Fruit fly (Drosophila melanogaster) whole organism, embryonic: Measurements from ENCODE around the gene Or92a.
A peak's percentile ranks its signal among the peaks of the same experiment; 100 is the strongest.

Source experiments
- C15 ChIP-seq: fragments of 200-800 bp; sonication (Bioruptor generic); IDR thresholded peaks from 3 replicates; pipeline ENCODE4 v1.3.6; 2022; ENCODE audit warnings: missing biosample characterization, missing genetic modification characterization
- CG10267 ChIP-seq: fragments of 200-800 bp; sonication (Bioruptor generic); optimal IDR thresholded peaks from 2 replicates; lab custom pipeline; 2018; ENCODE audit warnings: missing biosample characterization, mild to moderate bottlenecking, missing genetic modification characterization, moderate library complexity
- CG10543 ChIP-seq: fragments of 200-800 bp; sonication (Bioruptor generic); optimal IDR thresholded peaks from 3 replicates; lab custom pipeline; 2017; ENCODE audit warnings: missing biosample characterization, mild to moderate bottlenecking, missing genetic modification characterization, moderate library complexity
- CG10654 ChIP-seq: fragments of 200-800 bp; sonication (Bioruptor generic); optimal IDR thresholded peaks from 2 replicates; lab custom pipeline; 2016; ENCODE audit warnings: missing biosample characterization, missing genetic modification characterization
- CG11398 ChIP-seq: fragments of 200-800 bp; sonication (Bioruptor generic); optimal IDR thresholded peaks from 2 replicates; lab custom pipeline; 2016; ENCODE audit warnings: missing biosample characterization, missing genetic modification characterization
- CG11560 ChIP-seq: fragments of 200-800 bp; sonication (Bioruptor generic); IDR thresholded peaks from 3 replicates; pipeline ENCODE4 v1.3.6; 2022; ENCODE audit warnings: missing biosample characterization, missing genetic modification characterization
- CG12659 ChIP-seq: fragments of 200-800 bp; sonication (Bioruptor generic); optimal IDR thresholded peaks from 3 replicates; lab custom pipeline; 2017; ENCODE audit warnings: mild to moderate bottlenecking, missing biosample characterization, missing genetic modification reagents, missing genetic modification characterization
- CG12744 ChIP-seq: fragments of 200-800 bp; sonication (Bioruptor generic); optimal IDR thresholded peaks from 2 replicates; lab custom pipeline; 2016; ENCODE audit warnings: missing biosample characterization, missing genetic modification characterization
- CG13296 ChIP-seq: fragments of 200-800 bp; sonication (Bioruptor generic); optimal IDR thresholded peaks from 3 replicates; lab custom pipeline; 2018; ENCODE audit warnings: missing biosample characterization, mild to moderate bottlenecking, missing genetic modification characterization
- CG14014 ChIP-seq: fragments of 200-800 bp; sonication (Bioruptor generic); IDR thresholded peaks from 2 replicates; pipeline ENCODE4 v1.3.6; 2022; ENCODE audit warnings: missing biosample characterization, missing genetic modification characterization
- CG14667 ChIP-seq: fragments of 200-800 bp; sonication (Bioruptor generic); IDR thresholded peaks from 2 replicates; pipeline ENCODE4 v1.3.6; 2022; ENCODE audit warnings: missing biosample characterization, missing genetic modification characterization
- CG15011 ChIP-seq: fragments of 200-800 bp; sonication (Bioruptor generic); optimal IDR thresholded peaks from 3 replicates; lab custom pipeline; 2018; ENCODE audit warnings: missing biosample characterization, mild to moderate bottlenecking, missing genetic modification characterization
- CG15601 ChIP-seq: fragments of 200-800 bp; sonication (Bioruptor generic); optimal IDR thresholded peaks from 3 replicates; lab custom pipeline; 2019; ENCODE audit warnings: missing biosample characterization, mild to moderate bottlenecking, missing genetic modification characterization, moderate library complexity
- CG15696 ChIP-seq: fragments of 200-800 bp; sonication (Bioruptor generic); optimal IDR thresholded peaks from 2 replicates; lab custom pipeline; 2019; ENCODE audit warnings: missing biosample characterization, mild to moderate bottlenecking, missing genetic modification characterization, moderate library complexity
- CG1647 ChIP-seq: fragments of 200-800 bp; sonication (Bioruptor generic); optimal IDR thresholded peaks from 3 replicates; lab custom pipeline; 2016; ENCODE audit warnings: missing biosample characterization, missing genetic modification characterization
- CG16779 ChIP-seq: fragments of 200-800 bp; sonication (Bioruptor generic); IDR thresholded peaks from 2 replicates; pipeline ENCODE4 v1.3.6; 2022; ENCODE audit warnings: missing biosample characterization, missing genetic modification characterization
- CG30020 ChIP-seq: fragments of 200-800 bp; optimal IDR thresholded peaks from 2 replicates; lab custom pipeline; 2019; ENCODE audit warnings: missing biosample characterization, mild to moderate bottlenecking, missing genetic modification characterization, moderate library complexity
- CG3726 ChIP-seq: fragments of 200-800 bp; sonication (Bioruptor generic); IDR thresholded peaks from 3 replicates; pipeline ENCODE4, ENCODE4 v1.3.6; 2022; ENCODE audit warnings: missing biosample characterization, missing genetic modification characterization
- CG7963 ChIP-seq: fragments of 200-800 bp; sonication (Bioruptor generic); IDR thresholded peaks from 3 replicates; pipeline ENCODE4 v1.3.6; 2022; ENCODE audit warnings: missing biosample characterization, missing genetic modification characterization; ENCODE audit not compliant: partially characterized antibody
- CG8089 ChIP-seq: fragments of 200-800 bp; sonication (Bioruptor generic); optimal IDR thresholded peaks from 3 replicates; lab custom pipeline; 2016; ENCODE audit warnings: missing biosample characterization, missing genetic modification characterization
- D ChIP-seq, 2 experiments: fragments of 200-800 bp in 1 of 2; fragments of >200 bp in 1 of 2; sonication (Bioruptor generic) in 1 of 2; optimal IDR thresholded peaks; 2 replicates in 1 of 2; 3 replicates in 1 of 2; lab custom pipeline; 2017; ENCODE audit warnings: mild to moderate bottlenecking in 1 of 2, missing biosample characterization in 1 of 2, missing genetic modification characterization in 1 of 2, missing genetic modification reagents in 1 of 2
- Dfd ChIP-seq, 2 experiments: fragments of >200 bp; optimal IDR thresholded peaks; 2 replicates each; lab custom pipeline; 2017; ENCODE audit warnings: missing biosample characterization in 2 of 2, missing genetic modification characterization in 2 of 2
- Doc2 ChIP-seq: fragments of 200-800 bp; sonication (Bioruptor generic); IDR thresholded peaks from 2 replicates; pipeline ENCODE4 v1.3.6; 2022; ENCODE audit warnings: missing biosample characterization, missing genetic modification characterization
- Elba2 ChIP-seq: fragments of 200-800 bp; sonication (Bioruptor generic); optimal IDR thresholded peaks from 3 replicates; lab custom pipeline; 2016; ENCODE audit warnings: missing biosample characterization, missing genetic modification characterization
- Hey ChIP-seq: fragments of 200-800 bp; sonication (Bioruptor generic); optimal IDR thresholded peaks from 3 replicates; lab custom pipeline; 2018; ENCODE audit warnings: missing biosample characterization, mild to moderate bottlenecking, missing genetic modification characterization
- Hr51 ChIP-seq, 2 experiments: fragments of 200-800 bp; sonication (Bioruptor generic); optimal IDR thresholded peaks; 2 replicates in 1 of 2; 3 replicates in 1 of 2; lab custom pipeline; 2016 to 2018; ENCODE audit warnings: missing biosample characterization in 2 of 2, missing genetic modification characterization in 2 of 2, mild to moderate bottlenecking in 1 of 2, moderate library complexity in 1 of 2
- Oaz ChIP-seq: fragments of 200-800 bp; sonication (Bioruptor generic); IDR thresholded peaks from 2 replicates; pipeline ENCODE4 v1.3.6; 2022; ENCODE audit warnings: missing biosample characterization, missing genetic modification characterization
- Sry-β ChIP-seq: fragments of 200-800 bp; sonication (Bioruptor generic); optimal IDR thresholded peaks from 2 replicates; lab custom pipeline; 2018; ENCODE audit warnings: missing biosample characterization, mild to moderate bottlenecking, missing genetic modification characterization, moderate library complexity
- Stat92E ChIP-seq, 3 experiments: fragments of >200 bp in 2 of 3; fragments of 200-800 bp in 1 of 3; sonication (Bioruptor generic) in 1 of 3; optimal IDR thresholded peaks; 2 replicates each; lab custom pipeline; 2017 to 2019; ENCODE audit warnings: missing biosample characterization in 3 of 3, missing genetic modification characterization in 3 of 3, mild to moderate bottlenecking in 1 of 3, moderate library complexity in 1 of 3
- Usf ChIP-seq: fragments of 200-800 bp; sonication (Bioruptor generic); optimal IDR thresholded peaks from 2 replicates; lab custom pipeline; 2017; ENCODE audit warnings: missing genotype, missing biosample characterization, missing genetic modification characterization
- YL-1 ChIP-seq: fragments of 200-800 bp; sonication (Bioruptor generic); optimal IDR thresholded peaks from 3 replicates; lab custom pipeline; 2017; ENCODE audit warnings: missing biosample characterization, mild to moderate bottlenecking, missing genetic modification characterization
- chinmo ChIP-seq: fragments of 200-800 bp; sonication (Bioruptor generic); IDR thresholded peaks from 4 replicates; pipeline ENCODE4 v1.3.6; 2022; ENCODE audit warnings: missing biosample characterization, missing genetic modification characterization; ENCODE audit not compliant: partially characterized antibody
- corto ChIP-seq: fragments of 200-800 bp; sonication (Bioruptor generic); optimal IDR thresholded peaks from 2 replicates; lab custom pipeline; 2016; ENCODE audit warnings: missing biosample characterization, mild to moderate bottlenecking, missing genetic modification characterization, moderate library complexity
- crc ChIP-seq: fragments of 200-800 bp; sonication (Bioruptor generic); optimal IDR thresholded peaks from 2 replicates; lab custom pipeline; 2016; ENCODE audit warnings: missing biosample characterization, missing genetic modification characterization
- croc ChIP-seq: fragments of 200-800 bp; sonication (Bioruptor generic); conservative IDR thresholded peaks from 3 replicates; pipeline ENCODE4 v1.3.6; 2022; ENCODE audit warnings: missing biosample characterization, missing genetic modification characterization
- fd102C ChIP-seq: fragments of 200-800 bp; sonication (Bioruptor generic); optimal IDR thresholded peaks from 2 replicates; lab custom pipeline; 2018; ENCODE audit warnings: missing biosample characterization, mild to moderate bottlenecking, missing genetic modification characterization, moderate library complexity
- fd96Cb ChIP-seq: fragments of 200-800 bp; sonication (Bioruptor generic); optimal IDR thresholded peaks from 2 replicates; lab custom pipeline; 2018; ENCODE audit warnings: missing biosample characterization, mild to moderate bottlenecking, missing genetic modification characterization, moderate library complexity
- fu2 ChIP-seq: fragments of 200-800 bp; sonication (Bioruptor generic); optimal IDR thresholded peaks from 2 replicates; lab custom pipeline; 2016; ENCODE audit warnings: missing biosample characterization, missing genetic modification characterization
- lola ChIP-seq, 3 experiments: fragments of >200 bp in 2 of 3; fragments of 200-800 bp in 1 of 3; sonication (Bioruptor generic) in 1 of 3; optimal IDR thresholded peaks; 2 replicates each; lab custom pipeline; 2017 to 2019; ENCODE audit warnings: missing biosample characterization in 3 of 3, missing genetic modification characterization in 3 of 3, mild to moderate bottlenecking in 1 of 3, moderate library complexity in 1 of 3
- nmo ChIP-seq: fragments of 200-800 bp; sonication (Bioruptor generic); optimal IDR thresholded peaks from 2 replicates; lab custom pipeline; 2018; ENCODE audit warnings: missing biosample characterization, mild to moderate bottlenecking, missing genetic modification characterization, moderate library complexity
- pb ChIP-seq: fragments of 200-800 bp; sonication (Bioruptor generic); optimal IDR thresholded peaks from 3 replicates; lab custom pipeline; 2016; ENCODE audit warnings: missing biosample characterization, missing genetic modification characterization
- pita ChIP-seq: fragments of 200-800 bp; sonication (Bioruptor generic); optimal IDR thresholded peaks from 2 replicates; lab custom pipeline; 2017; ENCODE audit warnings: missing biosample characterization, mild to moderate bottlenecking, missing genetic modification characterization
- repo ChIP-seq: fragments of 200-800 bp; sonication (Bioruptor generic); optimal IDR thresholded peaks from 2 replicates; lab custom pipeline; 2016; ENCODE audit warnings: missing biosample characterization, missing genetic modification characterization
- salm ChIP-seq: fragments of 200-800 bp; sonication (Bioruptor generic); optimal IDR thresholded peaks from 2 replicates; lab custom pipeline; 2018; ENCODE audit warnings: missing biosample characterization, mild to moderate bottlenecking, missing genetic modification characterization
- tna ChIP-seq: fragments of 200-800 bp; sonication (Bioruptor generic); IDR thresholded peaks from 2 replicates; pipeline ENCODE4 v1.3.6; 2022; ENCODE audit warnings: missing biosample characterization, missing genetic modification characterization; ENCODE audit not compliant: partially characterized antibody
- toy ChIP-seq: fragments of 200-800 bp; sonication (Bioruptor generic); IDR thresholded peaks from 2 replicates; pipeline ENCODE4 v1.3.6; 2022; ENCODE audit warnings: missing biosample characterization, missing genetic modification characterization
- zen ChIP-seq: fragments of 200-800 bp; sonication (Bioruptor generic); optimal IDR thresholded peaks from 3 replicates; lab custom pipeline; 2018; ENCODE audit warnings: missing biosample characterization, mild to moderate bottlenecking, missing genetic modification characterization, moderate library complexity

Or92a gene

DNA sequence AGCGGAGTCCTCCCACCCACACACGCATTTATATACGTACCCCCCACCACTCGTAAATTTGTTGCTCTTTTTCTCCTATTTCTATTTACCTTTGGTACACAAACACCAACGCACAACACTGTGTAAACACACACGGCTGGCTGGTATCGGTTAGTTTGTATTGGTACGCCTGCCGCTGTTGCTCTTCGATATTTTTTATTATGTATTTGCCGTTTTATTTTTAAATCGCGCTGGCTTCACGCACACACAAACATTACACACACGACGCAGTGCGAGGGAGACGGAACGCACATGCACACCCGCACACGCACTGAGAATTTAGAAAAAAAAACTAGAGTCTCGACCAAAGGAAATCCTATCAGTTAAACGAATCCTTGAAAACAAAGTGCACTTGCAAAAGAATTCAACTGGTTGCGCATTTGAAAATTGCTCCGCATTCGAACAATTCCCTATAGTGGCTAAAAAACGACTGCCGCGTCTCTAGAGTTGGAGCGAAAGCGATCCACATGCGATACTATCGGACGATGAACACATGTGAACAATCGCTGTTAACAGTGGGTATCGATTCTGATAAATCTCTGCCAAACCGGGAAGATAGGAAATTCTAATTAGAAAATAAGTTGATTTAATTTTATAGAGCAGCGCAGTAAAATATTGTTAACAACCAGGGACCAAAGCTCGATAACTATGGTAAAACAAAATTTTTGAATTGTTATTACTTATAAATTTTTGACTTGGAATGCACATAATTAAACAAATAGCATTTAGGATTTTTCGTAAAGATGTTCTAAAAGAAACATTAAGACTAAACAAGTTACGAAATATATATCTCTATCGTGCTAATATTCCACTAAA lies 46.3 kb downstream of the Or92a start (continued):
- TF ChIP-seq nmo (GFP tag; lab: Kevin White, UChicago): peak; percentile 15
- TF ChIP-seq tna (GFP tag; lab: Robert Waterston, UW): peak; percentile 94
- TF ChIP-seq CG11398 (GFP tag; lab: Kevin White, UChicago): peak; percentile 57
- no peak for TF ChIP-seq Doc2 (GFP tag; lab: Robert Waterston, UW)
- TF ChIP-seq chinmo: peak; percentile 98
- peak; percentile 89 for TF ChIP-seq CG15601
- TF ChIP-seq CG15011 (GFP tag; lab: Kevin White, UChicago): peak; percentile 81
- peak; percentile 65 for TF ChIP-seq CG12744 (GFP tag; lab: Kevin White, UChicago)
- TF ChIP-seq CG1647 (GFP tag; lab: Kevin White, UChicago): peak; percentile 23
- peak in 1 of 3 experiments; percentile 47 for TF ChIP-seq lola (GFP tag; optimal IDR thresholded peaks at IDR 0.05; lab: Kevin White, UChicago)
- TF ChIP-seq CG10654 (GFP tag; lab: Kevin White, UChicago): peak; percentile 30
- peak; percentile 17 for TF ChIP-seq fu2 (GFP tag; lab: Kevin White, UChicago)
- TF ChIP-seq croc (GFP tag; lab: Robert Waterston, UW): no peak
- peak; percentile 49 for TF ChIP-seq zen (tag; lab: Kevin White, UChicago)
- peak; percentile 96 for TF ChIP-seq CG7963 (GFP tag; lab: Robert Waterston, UW)
- TF ChIP-seq CG11560 (tag; lab: Robert Waterston, UW): no peak
- peak; percentile 86 for TF ChIP-seq CG13296 (GFP tag; lab: Kevin White, UChicago)
- no peak for TF ChIP-seq D (optimal IDR thresholded peaks at IDR 0.05; lab: Kevin White, UChicago)
- peak; percentile 50 for TF ChIP-seq D (GFP tag; optimal IDR thresholded peaks at IDR 0.05; lab: Kevin White, UChicago)
- no peak for TF ChIP-seq CG14667 (GFP tag; lab: Robert Waterston, UW)
- no peak for TF ChIP-seq Usf (GFP tag; lab: Kevin White, UChicago)
- TF ChIP-seq CG10543 (GFP tag; lab: Kevin White, UChicago): peak; percentile 89
- TF ChIP-seq C15: no peak; the same call in 2 of the 3 replicates
- peak; percentile 32 for TF ChIP-seq pb
- TF ChIP-seq CG30020 (tag; lab: Kevin White, UChicago): no peak
- TF ChIP-seq CG10267: peak; percentile 3
- TF ChIP-seq pita (GFP tag; lab: Kevin White, UChicago): no peak
- TF ChIP-seq Dfd (GFP tag; optimal IDR thresholded peaks at IDR 0.05; lab: Kevin White, UChicago): no peak
- peak; percentile 28 to 44 for TF ChIP-seq Hr51 (GFP tag; optimal IDR thresholded peaks at IDR 0.05; lab: Kevin White, UChicago)
- TF ChIP-seq CG16779 (GFP tag; lab: Robert Waterston, UW): no peak
- TF ChIP-seq CG14014 (GFP tag; lab: Robert Waterston, UW): peak; percentile 76; the same call in 1 of the 2 replicates
- TF ChIP-seq Elba2: no peak
- TF ChIP-seq repo (GFP tag; lab: Kevin White, UChicago): peak; percentile 42
- peak; percentile 92 for TF ChIP-seq YL-1 (GFP tag; lab: Kevin White, UChicago)
- peak; percentile 24 for TF ChIP-seq CG8089 (GFP tag; lab: Kevin White, UChicago)
- TF ChIP-seq toy: no peak
- no peak; the same call in 2 of the 3 replicates for TF ChIP-seq CG3726 (GFP tag; lab: Robert Waterston, UW)
- peak; percentile 41 for TF ChIP-seq CG12659 (GFP tag; lab: Kevin White, UChicago)
- TF ChIP-seq Stat92E (GFP tag; optimal IDR thresholded peaks at IDR 0.05; lab: Kevin White, UChicago): no peak
- TF ChIP-seq Hey (tag; lab: Kevin White, UChicago): peak; percentile 91
- peak; percentile 59 for TF ChIP-seq Sry-β
- peak; percentile 69 for TF ChIP-seq salm (tag; lab: Kevin White, UChicago)
- peak; percentile 98 for TF ChIP-seq fd102C (GFP tag; lab: Kevin White, UChicago)
- peak; percentile 56 for TF ChIP-seq corto (GFP tag; lab: Kevin White, UChicago)
- no peak for TF ChIP-seq Oaz (GFP tag; lab: Robert Waterston, UW)
- TF ChIP-seq CG15696: peak; percentile 91
- TF ChIP-seq fd96Cb (tag; lab: Kevin White, UChicago): no peak
- peak; percentile 42 for TF ChIP-seq crc (GFP tag; lab: Kevin White, UChicago)
